Worm (Caenorhabditis elegans) whole organism, mixed stage, embryonic: ENCODE results near the gene nhx-4.

Experiments
- M03D4.4 ChIP-seq: sonication (generic microtip); optimal IDR thresholded peaks from 2 replicates; lab custom pipeline; 2017; ENCODE audit warnings: mild to moderate bottlenecking, missing genetic modification characterization, missing compliant biosample characterization
- bed-3 ChIP-seq: fragments of 200-800 bp; sonication (Bioruptor generic); optimal IDR thresholded peaks from 3 replicates; lab custom pipeline; 2018; ENCODE audit warnings: mild to moderate bottlenecking, missing genetic modification characterization, moderate library complexity, missing compliant biosample characterization
- blmp-1 ChIP-seq: fragments of 150-350 bp; optimal IDR thresholded peaks from 2 replicates; lab custom pipeline; 2014; ENCODE audit warnings: missing biosample characterization, missing genetic modification characterization
- ceh-39 ChIP-seq: fragments of 150-350 bp; optimal IDR thresholded peaks from 2 replicates; lab custom pipeline; 2014; ENCODE audit warnings: missing biosample characterization, missing genetic modification characterization
- ceh-43 ChIP-seq: fragments of 200-800 bp; sonication (Bioruptor generic); optimal IDR thresholded peaks from 2 replicates; lab custom pipeline; 2018; ENCODE audit warnings: mild to moderate bottlenecking, missing genetic modification characterization, moderate library complexity, missing compliant biosample characterization
- ceh-83 ChIP-seq: fragments of 200-800 bp; sonication (Bioruptor generic); optimal IDR thresholded peaks from 2 replicates; lab custom pipeline; 2018; ENCODE audit warnings: mild to moderate bottlenecking, missing genetic modification characterization, missing compliant biosample characterization
- ces-1 ChIP-seq: fragments of 150-350 bp; optimal IDR thresholded peaks from 2 replicates; lab custom pipeline; 2014; ENCODE audit warnings: missing biosample characterization, missing genetic modification reagents, missing genetic modification characterization
- cnd-1 ChIP-seq: fragments of 200-800 bp; sonication (Bioruptor generic); optimal IDR thresholded peaks from 2 replicates; lab custom pipeline; 2018; ENCODE audit warnings: mild to moderate bottlenecking, missing genetic modification characterization, missing compliant biosample characterization
- drap-1 ChIP-seq: fragments of 200-800 bp; sonication (Bioruptor generic); optimal IDR thresholded peaks from 3 replicates; lab custom pipeline; 2018; ENCODE audit warnings: mild to moderate bottlenecking, missing genetic modification characterization, missing compliant biosample characterization
- elt-3 ChIP-seq: fragments of 150-350 bp; optimal IDR thresholded peaks from 2 replicates; lab custom pipeline; 2014; ENCODE audit warnings: missing biosample characterization, missing genetic modification characterization
- flh-1 ChIP-seq: fragments of 200-800 bp; sonication (Bioruptor generic); optimal IDR thresholded peaks from 2 replicates; lab custom pipeline; 2018; ENCODE audit warnings: mild to moderate bottlenecking, missing genetic modification characterization, moderate library complexity, missing compliant biosample characterization
- ham-2 ChIP-seq: fragments of 200-800 bp; sonication (Bioruptor generic); optimal IDR thresholded peaks from 2 replicates; lab custom pipeline; 2018; ENCODE audit warnings: mild to moderate bottlenecking, missing genetic modification characterization, missing compliant biosample characterization
- hlh-1 ChIP-seq: fragments of 150-350 bp; optimal IDR thresholded peaks from 2 replicates; lab custom pipeline; 2014; ENCODE audit warnings: missing biosample characterization, missing genetic modification reagents, missing genetic modification characterization
- lin-13 ChIP-seq: fragments of 150-350 bp; optimal IDR thresholded peaks from 2 replicates; lab custom pipeline; 2014; ENCODE audit warnings: missing biosample characterization, missing genetic modification characterization
- lin-32 ChIP-seq: fragments of 200-800 bp; sonication (Bioruptor generic); optimal IDR thresholded peaks from 2 replicates; lab custom pipeline; 2018; ENCODE audit warnings: mild to moderate bottlenecking, missing genetic modification characterization, missing compliant biosample characterization
- lsy-2 ChIP-seq: fragments of 150-350 bp; optimal IDR thresholded peaks from 2 replicates; lab custom pipeline; 2014; ENCODE audit warnings: missing biosample characterization, missing genetic modification characterization
- mab-5 ChIP-seq: fragments of 150-350 bp; optimal IDR thresholded peaks from 2 replicates; lab custom pipeline; 2014; ENCODE audit warnings: missing biosample characterization, missing genetic modification characterization
- mep-1 ChIP-seq: fragments of 150-350 bp; optimal IDR thresholded peaks from 2 replicates; lab custom pipeline; 2017; ENCODE audit warnings: missing biosample characterization, missing genetic modification reagents, missing genetic modification characterization, inconsistent platforms
- mls-2 ChIP-seq: sonication (generic microtip); optimal IDR thresholded peaks from 2 replicates; lab custom pipeline; 2016; ENCODE audit warnings: mild to moderate bottlenecking, missing genetic modification characterization, moderate library complexity, missing compliant biosample characterization
- nhr-12 ChIP-seq: fragments of 150-350 bp; optimal IDR thresholded peaks from 2 replicates; lab custom pipeline; 2014; ENCODE audit warnings: missing biosample characterization, missing genetic modification characterization
- nhr-2 ChIP-seq: fragments of 150-350 bp; optimal IDR thresholded peaks from 2 replicates; lab custom pipeline; 2014; ENCODE audit warnings: missing biosample characterization, missing genetic modification characterization
- nhr-237 ChIP-seq: fragments of 150-350 bp; optimal IDR thresholded peaks from 2 replicates; lab custom pipeline; 2014; ENCODE audit warnings: missing biosample characterization, missing genetic modification characterization
- nhr-28 ChIP-seq: fragments of 150-350 bp; optimal IDR thresholded peaks from 2 replicates; lab custom pipeline; 2014; ENCODE audit warnings: missing biosample characterization, missing genetic modification characterization
- nhr-76 ChIP-seq: sonication (generic microtip); optimal IDR thresholded peaks from 2 replicates; lab custom pipeline; 2017; ENCODE audit warnings: missing biosample characterization, missing genetic modification characterization
- pha-4 ChIP-seq: fragments of 150-350 bp; optimal IDR thresholded peaks from 2 replicates; lab custom pipeline; 2018; ENCODE audit warnings: missing biosample characterization, missing genetic modification reagents, missing genetic modification characterization
- sem-2 ChIP-seq: fragments of 200-800 bp; sonication (Bioruptor generic); optimal IDR thresholded peaks from 2 replicates; lab custom pipeline; 2018; ENCODE audit warnings: mild to moderate bottlenecking, missing genetic modification characterization, missing compliant biosample characterization
- snpc-4 ChIP-seq: fragments of 150-350 bp; optimal IDR thresholded peaks from 2 replicates; lab custom pipeline; 2014; ENCODE audit warnings: missing biosample characterization, missing genetic modification characterization
- sptf-1 ChIP-seq: sonication (generic microtip); optimal IDR thresholded peaks from 2 replicates; lab custom pipeline; 2017; ENCODE audit warnings: mild to moderate bottlenecking, missing genetic modification characterization, moderate library complexity, missing compliant biosample characterization
- tbx-8 ChIP-seq: fragments of 200-800 bp; sonication (Bioruptor generic); optimal IDR thresholded peaks from 2 replicates; lab custom pipeline; 2018; ENCODE audit warnings: mild to moderate bottlenecking, missing genetic modification characterization, moderate library complexity, missing compliant biosample characterization
- unc-120 ChIP-seq: sonication (generic microtip); optimal IDR thresholded peaks from 2 replicates; lab custom pipeline; 2017; ENCODE audit warnings: missing genetic modification characterization, missing compliant biosample characterization; ENCODE audit not compliant: poor library complexity, severe bottlenecking
- unc-62 ChIP-seq: fragments of 150-350 bp; optimal IDR thresholded peaks from 2 replicates; lab custom pipeline; 2014; ENCODE audit warnings: missing biosample characterization, missing genetic modification reagents, missing genetic modification characterization
- ztf-11 ChIP-seq: fragments of 150-350 bp; optimal IDR thresholded peaks from 2 replicates; lab custom pipeline; 2014; ENCODE audit warnings: missing biosample characterization, missing genetic modification characterization

Gene nhx-4

ce11 chrX:6888208-6888607 is 25.9 kb upstream of the nhx-4 start:
- no peak for TF ChIP-seq snpc-4 (tag; lab: Kevin White, UChicago)
- TF ChIP-seq mep-1 (tag; lab: Kevin White, UChicago), result no peak
- no peak for TF ChIP-seq lsy-2 (tag; lab: Kevin White, UChicago)
- TF ChIP-seq nhr-2 (tag; lab: Kevin White, UChicago), result peak; percentile 71
- TF ChIP-seq, all 35 proteins: peak for 1

DNA sequence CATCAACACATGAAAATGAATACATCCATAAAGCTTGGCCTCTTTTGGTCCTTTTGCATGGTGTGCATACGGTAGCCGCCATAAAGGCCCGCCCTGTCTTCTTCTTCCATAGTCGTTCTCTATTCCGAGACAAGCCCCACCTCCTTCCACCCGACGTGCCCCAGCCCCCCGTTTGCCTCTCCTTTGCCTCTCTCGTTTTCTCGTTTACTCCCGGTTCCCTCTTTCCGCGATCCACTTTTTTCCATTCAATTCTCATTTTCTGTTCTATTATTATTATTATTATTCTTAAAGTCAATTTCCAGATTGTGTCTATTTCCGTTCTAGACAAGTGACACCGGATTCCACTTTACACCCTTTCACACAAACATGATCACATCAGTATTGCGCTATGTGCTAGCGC is 24.7 kb upstream of the nhx-4 start, which contains the start of gene unc-6:
Gene unc-6 (plus strand): TSS at position 301 of the 400 bp plus-strand sequence.
- TF ChIP-seq unc-120 (tag; lab: Kevin White, UChicago) (no peak), elt-3 (tag; lab: Kevin White, UChicago) (no peak), unc-62 (no peak), hlh-1 (tag; lab: Kevin White, UChicago) (no peak), ceh-43 (GFP tag; lab: Kevin White, UChicago) (no peak), pha-4 (tag; lab: Kevin White, UChicago) (no peak), mab-5 (no peak), bed-3 (no peak), sem-2 (GFP tag; lab: Kevin White, UChicago) (no peak), cnd-1 (tag; lab: Kevin White, UChicago) (no peak), mls-2 (no peak)
- TF ChIP-seq, all 35 proteins: peak for 0

DNA sequence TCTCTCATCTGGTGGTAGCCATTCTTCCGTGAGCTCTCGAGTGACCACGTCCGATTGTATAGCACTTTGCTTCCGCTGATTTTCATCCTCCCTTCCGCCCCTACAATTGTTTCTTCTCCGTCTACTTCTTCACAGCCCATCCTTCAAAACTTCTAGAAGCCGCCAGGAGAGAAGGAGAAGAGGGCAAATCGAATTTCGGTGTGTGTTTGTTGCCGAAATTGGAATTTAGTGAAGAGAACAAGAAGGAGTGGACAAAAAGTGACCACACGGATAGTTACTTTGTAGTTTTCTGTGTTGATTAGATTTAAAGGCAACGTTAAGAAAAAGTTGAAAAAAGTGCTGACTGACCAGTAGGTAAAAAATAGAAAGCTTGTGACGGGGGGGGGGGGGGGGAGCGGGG is 21.0 kb upstream of the nhx-4 start:
- TF ChIP-seq ceh-39 (tag; lab: Kevin White, UChicago) (no peak), ces-1 (GFP tag; lab: Kevin White, UChicago) (peak; percentile 83)

DNA sequence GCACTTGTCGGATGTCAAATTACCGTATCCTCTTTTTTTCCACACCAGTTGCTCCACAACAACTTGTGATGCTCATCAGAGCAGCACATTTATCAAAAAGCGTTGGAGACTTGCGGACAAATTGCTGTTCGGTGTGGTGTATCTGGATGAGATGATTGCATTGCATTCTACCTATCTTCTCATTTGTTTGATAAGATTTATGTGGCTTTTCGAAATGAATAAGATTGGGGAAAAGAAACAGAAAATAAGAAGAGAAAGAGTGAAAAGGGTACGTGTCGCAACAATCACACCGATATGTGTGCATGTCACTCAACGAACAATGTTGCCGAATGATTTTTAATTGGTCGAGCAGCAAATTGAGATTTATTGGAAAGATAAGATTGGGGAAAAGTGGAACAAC is 20.0 kb upstream of the nhx-4 start:
- TF ChIP-seq mls-2 (no peak), mab-5 (peak; percentile 43), nhr-12 (tag; lab: Kevin White, UChicago) (no peak), ztf-11 (tag; lab: Kevin White, UChicago) (no peak), unc-62 (peak; percentile 95), unc-120 (tag; lab: Kevin White, UChicago) (peak; percentile 56), ceh-43 (GFP tag; lab: Kevin White, UChicago) (no peak)

DNA sequence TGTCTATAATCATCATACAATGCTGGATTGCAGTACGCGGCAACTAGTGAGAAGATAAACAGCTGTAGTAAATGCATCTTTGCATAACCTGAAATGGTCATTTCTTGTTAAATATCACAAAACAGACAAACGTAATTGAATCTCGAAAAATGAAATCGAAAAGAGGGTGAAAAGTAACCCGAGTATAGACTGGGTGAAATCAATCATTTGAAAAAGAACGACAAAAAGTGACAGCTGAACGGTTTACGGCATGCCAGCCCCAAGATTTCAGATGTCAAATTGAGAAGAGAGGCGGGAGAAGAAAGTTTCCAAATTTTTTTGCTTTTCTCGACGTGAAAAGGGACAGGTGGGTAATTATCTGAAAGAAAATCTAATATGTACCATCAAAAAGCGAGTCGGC is 14.2 kb upstream of the nhx-4 start, which contains the start of gene F14B8.4:
Gene F14B8.4 (minus strand): TSS at position 101 of the 400 bp plus-strand sequence.
- TF ChIP-seq snpc-4 (tag; lab: Kevin White, UChicago), result no peak
- TF ChIP-seq sem-2 (GFP tag; lab: Kevin White, UChicago), result no peak
- no peak for TF ChIP-seq pha-4 (tag; lab: Kevin White, UChicago)
- TF ChIP-seq nhr-76 (tag; lab: Kevin White, UChicago), result no peak
- TF ChIP-seq ceh-83 (GFP tag; lab: Kevin White, UChicago), result no peak
- TF ChIP-seq flh-1, result no peak
- TF ChIP-seq unc-120 (tag; lab: Kevin White, UChicago), result no peak
- no peak for TF ChIP-seq ceh-43 (GFP tag; lab: Kevin White, UChicago)
- TF ChIP-seq mep-1 (tag; lab: Kevin White, UChicago), result no peak
- TF ChIP-seq hlh-1 (tag; lab: Kevin White, UChicago), result no peak
- TF ChIP-seq cnd-1 (tag; lab: Kevin White, UChicago), result no peak

DNA sequence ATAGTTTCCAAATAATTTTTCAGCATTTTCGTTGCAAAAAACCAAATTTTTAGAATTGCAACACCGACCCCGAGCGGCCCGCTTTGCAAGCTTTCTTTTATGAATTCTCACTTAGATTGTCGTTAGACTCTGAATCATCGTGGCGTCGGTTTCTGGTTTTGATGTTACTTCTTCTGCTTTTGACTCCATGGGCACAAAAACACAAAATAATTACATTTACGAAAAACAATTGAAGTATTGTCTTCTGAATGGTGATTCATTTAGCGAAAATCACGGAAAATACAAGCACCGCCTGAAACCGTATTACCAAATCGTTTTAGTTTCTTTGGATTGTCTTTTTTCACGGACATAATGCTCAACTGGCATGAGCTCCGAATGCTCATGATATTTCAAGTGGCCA is 13.0 kb upstream of the nhx-4 start, which contains the start of gene pes-23:
Gene pes-23 (plus strand): TSS at position 301 of the 400 bp plus-strand sequence.
- TF ChIP-seq ztf-11 (tag; lab: Kevin White, UChicago) (no peak), lsy-2 (tag; lab: Kevin White, UChicago) (no peak), bed-3 (no peak), unc-62 (no peak), ceh-83 (GFP tag; lab: Kevin White, UChicago) (no peak), lin-32 (GFP tag; lab: Kevin White, UChicago) (no peak), nhr-237 (no peak), nhr-2 (tag; lab: Kevin White, UChicago) (no peak)
- TF ChIP-seq, all 35 proteins: peak for 0

ce11 chrX:6902958-6903357 is 11.1 kb upstream of the nhx-4 start:
- TF ChIP-seq tbx-8 (GFP tag; lab: Kevin White, UChicago) (peak; percentile 48), lin-32 (GFP tag; lab: Kevin White, UChicago) (peak; percentile 43), cnd-1 (tag; lab: Kevin White, UChicago) (peak; percentile 75), sem-2 (GFP tag; lab: Kevin White, UChicago) (peak; percentile 15), lin-13 (no peak), M03D4.4 (tag; lab: Kevin White, UChicago) (peak; percentile 72), unc-120 (tag; lab: Kevin White, UChicago) (peak; percentile 87), mep-1 (tag; lab: Kevin White, UChicago) (no peak), sptf-1 (tag; lab: Kevin White, UChicago) (peak; percentile 87), snpc-4 (tag; lab: Kevin White, UChicago) (no peak), ceh-83 (GFP tag; lab: Kevin White, UChicago) (peak; percentile 84), ceh-43 (GFP tag; lab: Kevin White, UChicago) (peak; percentile 57), bed-3 (peak; percentile 62), flh-1 (peak; percentile 9), ztf-11 (tag; lab: Kevin White, UChicago) (no peak), blmp-1 (tag; lab: Kevin White, UChicago) (peak; percentile 2), nhr-28 (tag; lab: Kevin White, UChicago) (no peak), drap-1 (GFP tag; lab: Kevin White, UChicago) (peak; percentile 84), unc-62 (peak; percentile 20), ham-2 (GFP tag; lab: Kevin White, UChicago) (peak; percentile 37), ces-1 (GFP tag; lab: Kevin White, UChicago) (peak; percentile 7)
